Worm (Caenorhabditis elegans) whole organism, young adult: ENCODE results near the gene Y70C5A.2.

Source experiments
- athp-1 ChIP-seq: sonication (generic microtip); optimal IDR thresholded peaks from 2 replicates; lab custom pipeline; 2017; ENCODE audit warnings: mild to moderate bottlenecking, missing genetic modification characterization, missing compliant biosample characterization
- ceh-27 ChIP-seq: fragments of 200-800 bp; sonication (Bioruptor generic); optimal IDR thresholded peaks from 2 replicates; lab custom pipeline; 2018; ENCODE audit warnings: mild to moderate bottlenecking, missing genetic modification characterization, moderate library complexity, missing compliant biosample characterization
- hmg-1.2 ChIP-seq: fragments of 200-800 bp; sonication (Bioruptor generic); IDR thresholded peaks from 2 replicates; pipeline ENCODE4 v1.3.6; 2022; ENCODE audit warnings: missing genetic modification reagents, missing genetic modification characterization, missing compliant biosample characterization

Gene Y70C5A.2

DNA sequence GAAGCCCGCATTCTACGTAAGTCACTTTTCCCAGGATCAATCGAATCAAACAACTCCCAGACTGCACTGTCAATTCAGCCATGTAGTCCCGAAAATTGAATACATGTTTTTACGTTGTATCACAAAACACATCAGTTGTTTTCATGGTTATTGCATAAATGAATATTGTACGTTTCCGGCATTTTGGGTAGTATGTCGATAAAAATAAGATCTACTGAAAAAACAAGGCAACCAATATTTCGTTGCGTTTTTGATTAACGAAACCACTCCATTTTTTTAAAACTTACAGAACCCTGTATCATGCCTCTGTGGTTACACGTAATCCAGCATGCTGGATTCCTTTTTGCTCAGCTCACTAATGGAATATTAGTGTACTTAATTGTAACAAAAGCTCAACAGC lies 49.8 kb downstream of the Y70C5A.2 start, which contains the start of gene str-149 (continued):
- no peak for TF ChIP-seq ceh-27 (GFP tag; lab: Kevin White, UChicago)
- no peak for TF ChIP-seq athp-1
- TF ChIP-seq hmg-1.2 (GFP tag; lab: Robert Waterston, UW), result no peak
- TF ChIP-seq, all 124 proteins: peak for 0
